Worm (Caenorhabditis elegans): Measurements from ENCODE around the gene R07A4.2.

DNA sequence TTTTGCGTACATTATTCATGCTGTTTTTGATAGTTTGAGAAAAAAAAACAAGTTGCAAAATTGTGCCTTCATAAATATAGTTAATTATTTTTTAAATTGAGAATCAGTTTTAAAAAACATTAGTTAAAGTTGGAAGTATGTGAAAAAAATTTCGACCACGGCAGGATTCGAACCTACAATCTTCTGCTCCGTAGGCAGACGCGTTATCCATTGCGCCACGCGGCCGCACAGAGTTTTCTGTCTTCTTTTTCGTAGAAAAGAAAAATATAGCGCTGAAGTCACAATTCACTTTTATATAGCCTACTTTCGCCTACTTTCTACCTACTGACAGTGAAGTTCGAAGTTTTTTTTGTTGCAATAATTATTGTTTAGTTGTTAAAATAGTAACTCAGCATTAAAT is 14.5 kb downstream of the R07A4.2 start:
- TF ChIP-seq ztf-29 (GFP tag; IDR thresholded peaks at IDR 0.05) (no peak), flt-1 (GFP tag; IDR thresholded peaks at IDR 0.05) (no peak), med-1 (GFP tag; optimal IDR thresholded peaks at IDR 0.05; ENCODE audit: insufficient read depth) (no peak), klf-2 (GFP tag; conservative IDR thresholded peaks at IDR 0.05) (no peak), cog-1 (tag; optimal IDR thresholded peaks at IDR 0.05) (no peak), T22C8.4 (GFP tag; IDR thresholded peaks at IDR 0.05) (no peak)

Measured in whole organism, midembryonic.